Fruit fly (Drosophila melanogaster): ENCODE results near the gene Ccp84Ab.

Ccp84Ab gene

DNA sequence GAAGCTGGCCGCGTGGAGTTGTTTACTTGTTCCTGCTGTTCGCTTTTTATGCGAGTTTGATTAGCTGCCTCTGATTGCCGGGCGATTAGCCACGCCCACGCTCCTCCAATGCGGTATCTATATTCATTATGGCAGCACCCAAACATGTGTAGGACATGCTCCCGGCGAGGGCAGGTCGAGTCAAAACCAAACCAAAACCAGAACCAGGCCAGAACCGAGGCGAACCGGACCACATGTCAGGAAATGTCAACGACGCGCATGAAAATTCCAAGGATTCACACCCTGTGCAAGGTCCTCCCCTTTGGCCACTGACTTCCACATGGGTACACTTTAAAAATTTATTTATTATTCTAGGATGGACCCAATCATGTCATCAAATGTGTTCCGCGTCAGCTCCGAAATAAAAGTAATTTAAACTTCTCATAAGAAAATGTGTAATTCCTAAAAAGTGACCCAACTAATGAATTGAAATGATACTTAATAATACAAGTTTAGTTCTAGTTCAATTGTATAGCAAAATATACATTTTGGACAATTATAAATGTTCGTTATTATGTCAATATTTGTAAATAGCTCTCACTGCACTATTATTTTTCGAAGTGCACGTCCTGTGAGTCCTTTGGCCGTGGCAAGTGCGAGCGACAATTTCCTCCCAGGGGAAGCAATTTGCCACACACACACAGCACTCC lies 48.9 kb upstream of the Ccp84Ab start (continued):
- TF ChIP-seq sisA (GFP tag; IDR thresholded peaks at IDR 0.05) (no peak), Dip3 (GFP tag; optimal IDR thresholded peaks at IDR 0.05) (no peak), CG4424 (GFP tag; optimal IDR thresholded peaks at IDR 0.05) (peak; percentile 6), HLH54F (GFP tag; optimal IDR thresholded peaks at IDR 0.05) (no peak), CG2712 (tag; optimal IDR thresholded peaks at IDR 0.05) (peak; percentile 48), Atf-2 (GFP tag; optimal IDR thresholded peaks at IDR 0.05) (no peak), croc (GFP tag; conservative IDR thresholded peaks at IDR 0.05) (no peak), Ravus (GFP tag; IDR thresholded peaks at IDR 0.05) (no peak), sr (GFP tag; IDR thresholded peaks at IDR 0.05) (no peak), CG5953 (GFP tag; IDR thresholded peaks at IDR 0.05) (no peak), CG1602 (GFP tag; optimal IDR thresholded peaks at IDR 0.05) (no peak), tio (GFP tag; optimal IDR thresholded peaks at IDR 0.05) (no peak), sd (tag; optimal IDR thresholded peaks at IDR 0.05) (no peak), CG10274 (GFP tag; optimal IDR thresholded peaks at IDR 0.05) (no peak), CG14014 (GFP tag; IDR thresholded peaks at IDR 0.05) (no peak), crol (GFP tag; IDR thresholded peaks at IDR 0.05) (no peak), CG15514 (GFP tag; optimal IDR thresholded peaks at IDR 0.05) (no peak), Lpt (GFP tag; optimal IDR thresholded peaks at IDR 0.05) (no peak), corto (GFP tag; optimal IDR thresholded peaks at IDR 0.05) (no peak), CoRest (tag; optimal IDR thresholded peaks at IDR 0.05) (peak; percentile 4), Med (GFP tag) (peak; percentile 25), slou (GFP tag; optimal IDR thresholded peaks at IDR 0.05) (no peak), CG12769 (tag; optimal IDR thresholded peaks at IDR 0.05) (no peak), HmgZ (tag; optimal IDR thresholded peaks at IDR 0.05) (no peak), onecut (GFP tag; IDR thresholded peaks at IDR 0.05) (no peak), sob (GFP tag; IDR thresholded peaks at IDR 0.05) (no peak), CG34224 (GFP tag; IDR thresholded peaks at IDR 0.05; ENCODE audit: partially characterized antibody) (no peak), CG2129 (GFP tag; IDR thresholded peaks at IDR 0.05; ENCODE audit: partially characterized antibody) (no peak), CG17829 (tag; optimal IDR thresholded peaks at IDR 0.05) (peak; percentile 11), chinmo (GFP tag; IDR thresholded peaks at IDR 0.05; ENCODE audit: partially characterized antibody) (no peak), CG16813 (GFP tag; IDR thresholded peaks at IDR 0.05; ENCODE audit: partially characterized antibody) (no peak), CG1233 (GFP tag; optimal IDR thresholded peaks at IDR 0.05) (no peak), ftz-f1 (GFP tag; optimal IDR thresholded peaks at IDR 0.05) (no peak), sim (GFP tag; IDR thresholded peaks at IDR 0.05) (no peak), bab2 (GFP tag; optimal IDR thresholded peaks at IDR 0.05) (no peak), Mes4 (GFP tag; optimal IDR thresholded peaks at IDR 0.05) (no peak), unc-4 (GFP tag; IDR thresholded peaks at IDR 0.05; ENCODE audit: partially characterized antibody) (no peak), eyg (GFP tag; optimal IDR thresholded peaks at IDR 0.05) (no peak), br (optimal IDR thresholded peaks at IDR 0.05) (no peak), CG13424 (tag; optimal IDR thresholded peaks at IDR 0.05) (no peak), Side (GFP tag; optimal IDR thresholded peaks at IDR 0.05) (no peak), D19B (GFP tag; optimal IDR thresholded peaks at IDR 0.05) (no peak), Lhr (GFP tag; optimal IDR thresholded peaks at IDR 0.05) (no peak), jing (GFP tag; optimal IDR thresholded peaks at IDR 0.05) (no peak), gfzf (GFP tag; optimal IDR thresholded peaks at IDR 0.05) (no peak), ara (GFP tag; IDR thresholded peaks at IDR 0.05) (no peak), Hr78 (GFP tag; optimal IDR thresholded peaks at IDR 0.05) (no peak), seq (GFP tag; IDR thresholded peaks at IDR 0.05) (no peak), Sox100B (GFP tag; optimal IDR thresholded peaks at IDR 0.05) (peak; percentile 22), shn (GFP tag; optimal IDR thresholded peaks at IDR 0.05) (no peak), Aef1 (GFP tag; IDR thresholded peaks at IDR 0.05) (no peak)

Measured in whole organism, embryonic.